Fruit fly (Drosophila melanogaster): ENCODE measurements around the gene Pdp1.
A peak's percentile ranks its signal among the peaks of the same experiment; 100 is the strongest.

- TF ChIP-seq kay (GFP tag; ENCODE audit: borderline replicate concordance) (no peak), tj (GFP tag; optimal IDR thresholded peaks at IDR 0.05) (peak; percentile 72), Clk (GFP tag; optimal IDR thresholded peaks at IDR 0.05) (no peak), cnc (optimal IDR thresholded peaks at IDR 0.05) (no peak), pad (GFP tag; optimal IDR thresholded peaks at IDR 0.05) (no peak)
Measured at dm6 chr3L:7879616-7880015, 12.4 kb upstream of the Pdp1 start.

Data from whole organism, adult.